Worm (Caenorhabditis elegans) whole organism, L3 larva: ENCODE results near the gene T16G12.4.
"Not testable (repeated sequence)": the region's sequence is repeated elsewhere in the genome, so short reads cannot be mapped to it uniquely, and the experiment has no call there.

ENCODE experiments used
- ama-1 ChIP-seq: fragments of 150-350 bp; optimal IDR thresholded peaks from 2 replicates; lab custom pipeline; 2018
- ceh-82 ChIP-seq: fragments of 150-350 bp; optimal IDR thresholded peaks from 2 replicates; lab custom pipeline; 2014; ENCODE audit warnings: missing biosample characterization, missing genetic modification characterization
- ceh-9 ChIP-seq: sonication (generic microtip); optimal IDR thresholded peaks from 2 replicates; lab custom pipeline; 2018; ENCODE audit warnings: missing biosample characterization, missing genetic modification characterization
- elt-1 ChIP-seq: fragments of 150-350 bp; optimal IDR thresholded peaks from 2 replicates; lab custom pipeline; 2014; ENCODE audit warnings: missing biosample characterization, missing genetic modification characterization
- mdl-1 ChIP-seq: fragments of 150-350 bp; optimal IDR thresholded peaks from 2 replicates; lab custom pipeline; 2014; ENCODE audit warnings: missing biosample characterization, missing genetic modification characterization
- nfya-1 ChIP-seq: sonication (generic microtip); optimal IDR thresholded peaks from 2 replicates; lab custom pipeline; 2017; ENCODE audit warnings: missing genetic modification characterization, mild to moderate bottlenecking, missing compliant biosample characterization, antibody characterized with exemption, moderate library complexity; ENCODE audit not compliant: insufficient read depth
- nhr-23 ChIP-seq: fragments of 150-350 bp; optimal IDR thresholded peaks from 2 replicates; lab custom pipeline; 2014; ENCODE audit warnings: missing biosample characterization, missing genetic modification reagents, missing genetic modification characterization
- unc-39 ChIP-seq: sonication (generic microtip); optimal IDR thresholded peaks from 4 replicates; lab custom pipeline; 2017; ENCODE audit warnings: missing biosample characterization, missing genetic modification characterization

- not testable (repeated sequence) for TF ChIP-seq nfya-1 (tag; lab: Kevin White, UChicago); mdl-1 (tag; lab: Kevin White, UChicago); ceh-82 (tag; lab: Kevin White, UChicago); ceh-9 (tag; lab: Kevin White, UChicago); elt-1 (tag; lab: Kevin White, UChicago); unc-39 (tag; lab: Kevin White, UChicago); ama-1 (lab: Kevin White, UChicago); nhr-23 (tag; lab: Kevin White, UChicago)
These were observed 4.3 kb upstream of the T16G12.4 start, which contains the start of gene T16G12.12 for ce11 chrIII:10053312-10053711.
